Fruit fly (Drosophila melanogaster) Kc167 (cell line): ENCODE measurements around the gene CG42446.

Experiments
- Myc ChIP-seq: fragments of >200 bp; optimal IDR thresholded peaks from 2 replicates; lab custom pipeline; 2017; ENCODE audit warnings: missing external identifiers
- Sin3A ChIP-seq: fragments of >200 bp; optimal IDR thresholded peaks from 2 replicates; lab custom pipeline; 2018; ENCODE audit warnings: missing external identifiers
- h ChIP-seq: fragments of >200 bp; optimal IDR thresholded peaks from 3 replicates; lab custom pipeline; 2018; ENCODE audit warnings: missing external identifiers
- insv ChIP-seq: fragments of >200 bp; optimal IDR thresholded peaks from 3 replicates; lab custom pipeline; 2018; ENCODE audit warnings: missing external identifiers
- psq ChIP-seq: fragments of >200 bp; optimal IDR thresholded peaks from 2 replicates; lab custom pipeline; 2017; ENCODE audit warnings: missing external identifiers
- ttk ChIP-seq: sonication (Bioruptor generic); optimal IDR thresholded peaks from 2 replicates; lab custom pipeline; 2017; ENCODE audit warnings: missing external identifiers

The CG42446 gene

dm6 chr3R:16360008-16360407, at the start of gene CG42446:
Gene CG42446 (minus strand): TSS chr3R:16360108.
- TF ChIP-seq Sin3A (lab: Kevin White, UChicago) (no peak), h (no peak), Myc (lab: Kevin White, UChicago) (no peak), psq (lab: Kevin White, UChicago) (no peak), insv (lab: Kevin White, UChicago) (no peak), ttk (no peak)

- TF ChIP-seq Sin3A (lab: Kevin White, UChicago) (no peak), Myc (lab: Kevin White, UChicago) (no peak), h (no peak), ttk (no peak), insv (lab: Kevin White, UChicago) (no peak), psq (lab: Kevin White, UChicago) (no peak)
Measured at dm6 chr3R:16408434-16408833, 48.5 kb upstream of the CG42446 start.

- TF ChIP-seq ttk (no peak), Sin3A (lab: Kevin White, UChicago) (no peak), psq (lab: Kevin White, UChicago) (no peak), insv (lab: Kevin White, UChicago) (no peak), Myc (lab: Kevin White, UChicago) (no peak), h (no peak)
Measured at dm6 chr3R:16406618-16407017, 46.7 kb upstream of the CG42446 start.

- no peak for TF ChIP-seq ttk
- no peak for TF ChIP-seq Myc (lab: Kevin White, UChicago)
- TF ChIP-seq psq (lab: Kevin White, UChicago): no peak
- TF ChIP-seq h: no peak
- TF ChIP-seq Sin3A (lab: Kevin White, UChicago): no peak
- no peak for TF ChIP-seq insv (lab: Kevin White, UChicago)
Measured at dm6 chr3R:16403734-16404057, 43.8 kb upstream of the CG42446 start.

- no peak for TF ChIP-seq insv (lab: Kevin White, UChicago)
Measured at dm6 chr3R:16403023-16403733, 43.3 kb upstream of the CG42446 start, which contains the start of gene ss. Gene ss (minus strand): TSS chr3R:16403690.

dm6 chr3R:16396565-16396964, 36.7 kb upstream of the CG42446 start:
- TF ChIP-seq h: no peak
- no peak for TF ChIP-seq ttk
- TF ChIP-seq Sin3A (lab: Kevin White, UChicago): no peak
- TF ChIP-seq Myc (lab: Kevin White, UChicago): no peak
- no peak for TF ChIP-seq psq (lab: Kevin White, UChicago)
- TF ChIP-seq insv (lab: Kevin White, UChicago): no peak

- no peak for TF ChIP-seq psq (lab: Kevin White, UChicago)
- TF ChIP-seq insv (lab: Kevin White, UChicago): no peak
- TF ChIP-seq Sin3A (lab: Kevin White, UChicago): no peak
- no peak for TF ChIP-seq h
- no peak for TF ChIP-seq Myc (lab: Kevin White, UChicago)
- TF ChIP-seq ttk: no peak
Measured at dm6 chr3R:16395448-16395847, 35.5 kb upstream of the CG42446 start.

dm6 chr3R:16394531-16394930, 34.6 kb upstream of the CG42446 start:
- TF ChIP-seq Myc (lab: Kevin White, UChicago): no peak
- TF ChIP-seq insv (lab: Kevin White, UChicago): no peak
- no peak for TF ChIP-seq ttk
- no peak for TF ChIP-seq h
- no peak for TF ChIP-seq Sin3A (lab: Kevin White, UChicago)
- no peak for TF ChIP-seq psq (lab: Kevin White, UChicago)

dm6 chr3R:16389117-16389516, 29.2 kb upstream of the CG42446 start:
- TF ChIP-seq psq (lab: Kevin White, UChicago): no peak
- TF ChIP-seq insv (lab: Kevin White, UChicago): no peak
- TF ChIP-seq Myc (lab: Kevin White, UChicago): no peak
- TF ChIP-seq h: no peak
- no peak for TF ChIP-seq Sin3A (lab: Kevin White, UChicago)
- no peak for TF ChIP-seq ttk

dm6 chr3R:16387039-16387438, 27.1 kb upstream of the CG42446 start:
- TF ChIP-seq ttk (no peak), psq (lab: Kevin White, UChicago) (no peak), Sin3A (lab: Kevin White, UChicago) (no peak), insv (lab: Kevin White, UChicago) (no peak), Myc (lab: Kevin White, UChicago) (no peak), h (no peak)

- TF ChIP-seq Sin3A (lab: Kevin White, UChicago) (no peak), psq (lab: Kevin White, UChicago) (no peak), insv (lab: Kevin White, UChicago) (no peak), h (no peak), ttk (no peak), Myc (lab: Kevin White, UChicago) (no peak)
Measured at dm6 chr3R:16385586-16385985, 25.7 kb upstream of the CG42446 start.

- no peak for TF ChIP-seq h
- TF ChIP-seq psq (lab: Kevin White, UChicago): no peak
- no peak for TF ChIP-seq ttk
- no peak for TF ChIP-seq Sin3A (lab: Kevin White, UChicago)
- no peak for TF ChIP-seq insv (lab: Kevin White, UChicago)
- no peak for TF ChIP-seq Myc (lab: Kevin White, UChicago)
Measured at dm6 chr3R:16374101-16374500, 14.2 kb upstream of the CG42446 start.

- TF ChIP-seq ttk (no peak), Myc (lab: Kevin White, UChicago) (no peak), psq (lab: Kevin White, UChicago) (no peak)
Measured at dm6 chr3R:16370433-16370832, 10.5 kb upstream of the CG42446 start, which contains the start of gene CG10317. Gene CG10317 (minus strand): TSS chr3R:16370533.
